Fruit fly (Drosophila melanogaster): Measurements from ENCODE around the gene tal-AA.

DNA sequence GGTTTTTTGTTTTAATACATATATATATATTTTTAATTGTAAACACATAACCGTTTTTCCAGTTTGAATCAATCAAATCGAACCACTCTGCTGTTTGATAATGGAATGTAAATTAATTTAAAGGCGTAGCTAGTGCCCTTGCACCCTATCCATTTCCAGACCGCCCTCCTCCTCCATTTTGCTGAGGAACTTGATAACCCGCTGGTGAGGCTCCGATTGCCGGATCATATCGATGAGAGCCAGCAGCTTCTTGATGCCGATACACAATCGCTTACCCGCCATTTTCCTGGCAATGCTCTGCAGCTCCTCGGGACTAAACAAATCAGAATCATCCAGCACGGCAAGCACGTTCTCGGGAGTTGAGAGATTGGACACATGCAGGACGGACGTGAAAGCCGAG lies 21.6 kb downstream of the tal-AA start:
- no peak for TF ChIP-seq CG14655 (GFP tag; optimal IDR thresholded peaks at IDR 0.05)
- TF ChIP-seq CG32121 (GFP tag; IDR thresholded peaks at IDR 0.05): no peak
- no peak for TF ChIP-seq Pif1A (GFP tag; optimal IDR thresholded peaks at IDR 0.05)
- TF ChIP-seq rn (GFP tag; IDR thresholded peaks at IDR 0.05): no peak
- no peak for TF ChIP-seq D1 (tag; optimal IDR thresholded peaks at IDR 0.05)
- no peak for TF ChIP-seq CG34367 (tag; optimal IDR thresholded peaks at IDR 0.05)
- no peak for TF ChIP-seq CG12605 (GFP tag; IDR thresholded peaks at IDR 0.05)
- TF ChIP-seq CG13204 (GFP tag; optimal IDR thresholded peaks at IDR 0.05): no peak
- no peak for TF ChIP-seq Pif1B (GFP tag; optimal IDR thresholded peaks at IDR 0.05)
- no peak for TF ChIP-seq gl (tag; optimal IDR thresholded peaks at IDR 0.05)
- TF ChIP-seq CG17806 (tag; optimal IDR thresholded peaks at IDR 0.05): no peak
- no peak for TF ChIP-seq EcR (GFP tag; optimal IDR thresholded peaks at IDR 0.05)
- TF ChIP-seq fd96Ca (GFP tag; IDR thresholded peaks at IDR 0.05): no peak
- no peak for TF ChIP-seq CG15710 (tag; optimal IDR thresholded peaks at IDR 0.05)
